Comparison of ENCODE assay signal across 1 fruit fly cellular context in genomic region chr3L:12124975-12125374, dm6.
TF ChIP-seq lines count a peak whose summit lies in the region.

TSS of gene yps (minus strand) at chr3L:12125150.

TF ChIP-seq in whole organism, embryonic, 481 proteins besides CTCF, POLR2A, EP300 and RAD21 (continued from another document and continues in another):
- peak; percentile 91 for TF ChIP-seq CG11247 (GFP tag; IDR thresholded peaks at IDR 0.05; lab: Robert Waterston, UW)
- peak; percentile 84 for TF ChIP-seq H2.0 (GFP tag; IDR thresholded peaks at IDR 0.05; lab: Robert Waterston, UW)
- peak; percentile 73 for TF ChIP-seq exex (tag; optimal IDR thresholded peaks at IDR 0.05; lab: Kevin White, UChicago)
- peak; percentile 97 for TF ChIP-seq CrebB (tag; optimal IDR thresholded peaks at IDR 0.05; lab: Kevin White, UChicago)
- TF ChIP-seq CG33557 (GFP tag; optimal IDR thresholded peaks at IDR 0.05; lab: Kevin White, UChicago): peak; percentile 95
- peak; percentile 83 for TF ChIP-seq dysf (GFP tag; IDR thresholded peaks at IDR 0.05; lab: Robert Waterston, UW)
- TF ChIP-seq CG32772 (GFP tag; IDR thresholded peaks at IDR 0.05; lab: Robert Waterston, UW): peak; percentile 77
- TF ChIP-seq CG1602 (GFP tag; optimal IDR thresholded peaks at IDR 0.05; lab: Kevin White, UChicago): peak; percentile 61
- peak; percentile 97 for TF ChIP-seq schlank (tag; optimal IDR thresholded peaks at IDR 0.05; lab: Kevin White, UChicago)
- peak; percentile 86; the same call in 1 of the 2 replicates for TF ChIP-seq ranshi (GFP tag; IDR thresholded peaks at IDR 0.05; lab: Robert Waterston, UW)
- TF ChIP-seq HLHmδ (GFP tag; optimal IDR thresholded peaks at IDR 0.05; lab: Kevin White, UChicago): peak; percentile 100
- TF ChIP-seq Vsx1 (GFP tag; optimal IDR thresholded peaks at IDR 0.05; lab: Kevin White, UChicago): peak; percentile 97
- no peak for TF ChIP-seq CG4404 (GFP tag; IDR thresholded peaks at IDR 0.05; lab: Robert Waterston, UW)
- TF ChIP-seq CG18262 (tag; optimal IDR thresholded peaks at IDR 0.05; lab: Kevin White, UChicago): peak; percentile 86
- peak; percentile 85 for TF ChIP-seq slbo (GFP tag; IDR thresholded peaks at IDR 0.05; lab: Robert Waterston, UW)
- peak; percentile 71 for TF ChIP-seq zf30C (GFP tag; optimal IDR thresholded peaks at IDR 0.05; lab: Kevin White, UChicago)
- TF ChIP-seq inv (GFP tag; IDR thresholded peaks at IDR 0.05; lab: Robert Waterston, UW; ENCODE audit: partially characterized antibody): peak; percentile 68
- peak; percentile 92 for TF ChIP-seq dati (GFP tag; IDR thresholded peaks at IDR 0.05; lab: Robert Waterston, UW)
- TF ChIP-seq Eip74EF (GFP tag; optimal IDR thresholded peaks at IDR 0.05; lab: Kevin White, UChicago): peak in 1 of 2 experiments; percentile 70
- TF ChIP-seq vfl (GFP tag; optimal IDR thresholded peaks at IDR 0.05; lab: Kevin White, UChicago): peak; percentile 93
- 0 out of 2 replicates have a peak, but pooled peaks have one; percentile 24 for TF ChIP-seq nerfin-2 (GFP tag; IDR thresholded peaks at IDR 0.05; lab: Robert Waterston, UW; ENCODE audit: partially characterized antibody)
- TF ChIP-seq ara (GFP tag; IDR thresholded peaks at IDR 0.05; lab: Robert Waterston, UW): peak; percentile 86
- TF ChIP-seq ssp (GFP tag; IDR thresholded peaks at IDR 0.05; lab: Robert Waterston, UW): peak; percentile 75
- peak; percentile 83 for TF ChIP-seq ems (GFP tag; optimal IDR thresholded peaks at IDR 0.05; lab: Kevin White, UChicago)
- peak; percentile 100 for TF ChIP-seq Med (GFP tag; lab: Kevin White, UChicago)
- peak; percentile 75 for TF ChIP-seq CG4617 (GFP tag; optimal IDR thresholded peaks at IDR 0.05; lab: Kevin White, UChicago; ENCODE audit: borderline replicate concordance)
- TF ChIP-seq chm (GFP tag; IDR thresholded peaks at IDR 0.05; lab: Robert Waterston, UW): peak; percentile 98
- TF ChIP-seq CG11398 (GFP tag; optimal IDR thresholded peaks at IDR 0.05; lab: Kevin White, UChicago): peak; percentile 96
- peak; percentile 87 for TF ChIP-seq cato (GFP tag; optimal IDR thresholded peaks at IDR 0.05; lab: Kevin White, UChicago; ENCODE audit: borderline replicate concordance)
- peak; percentile 87 for TF ChIP-seq grn (GFP tag; optimal IDR thresholded peaks at IDR 0.05; lab: Kevin White, UChicago)
- TF ChIP-seq CG7745 (tag; optimal IDR thresholded peaks at IDR 0.05; lab: Kevin White, UChicago): peak; percentile 87
- peak; percentile 87 for TF ChIP-seq tap (tag; optimal IDR thresholded peaks at IDR 0.05; lab: Kevin White, UChicago)
- TF ChIP-seq CG12942 (GFP tag; optimal IDR thresholded peaks at IDR 0.05; lab: Kevin White, UChicago): peak; percentile 84
- TF ChIP-seq br (optimal IDR thresholded peaks at IDR 0.05; lab: Kevin White, UChicago): no peak
- peak; percentile 98 for TF ChIP-seq Myb (GFP tag; optimal IDR thresholded peaks at IDR 0.05; lab: Kevin White, UChicago)
- TF ChIP-seq Usf (GFP tag; optimal IDR thresholded peaks at IDR 0.05; lab: Kevin White, UChicago): peak; percentile 80
- TF ChIP-seq amos (GFP tag; IDR thresholded peaks at IDR 0.05; lab: Robert Waterston, UW; ENCODE audit: partially characterized antibody): peak; percentile 89
- TF ChIP-seq fu2 (GFP tag; optimal IDR thresholded peaks at IDR 0.05; lab: Kevin White, UChicago): peak; percentile 83
- TF ChIP-seq gsb-n (tag; optimal IDR thresholded peaks at IDR 0.05; lab: Kevin White, UChicago): peak; percentile 91
- no peak for TF ChIP-seq nau (GFP tag; optimal IDR thresholded peaks at IDR 0.05; lab: Kevin White, UChicago)
- peak; percentile 67 for TF ChIP-seq hbn (GFP tag; IDR thresholded peaks at IDR 0.05; lab: Robert Waterston, UW; ENCODE audit: partially characterized antibody)
- TF ChIP-seq Doc2 (GFP tag; IDR thresholded peaks at IDR 0.05; lab: Robert Waterston, UW): no peak
- TF ChIP-seq CG16863 (GFP tag; optimal IDR thresholded peaks at IDR 0.05; lab: Kevin White, UChicago): peak; percentile 84
- peak; percentile 75 for TF ChIP-seq ind (GFP tag; optimal IDR thresholded peaks at IDR 0.05; lab: Kevin White, UChicago)
- peak; percentile 87; the same call in 1 of the 2 replicates for TF ChIP-seq HLH3B (GFP tag; IDR thresholded peaks at IDR 0.05; lab: Robert Waterston, UW)
- TF ChIP-seq PHDP (tag; optimal IDR thresholded peaks at IDR 0.05; lab: Kevin White, UChicago): peak; percentile 93
- peak; percentile 98 for TF ChIP-seq Fer1 (GFP tag; optimal IDR thresholded peaks at IDR 0.05; lab: Kevin White, UChicago)
- peak; percentile 59; the same call in 2 of the 3 replicates for TF ChIP-seq CG2199 (GFP tag; IDR thresholded peaks at IDR 0.05; lab: Robert Waterston, UW)
- peak; percentile 69 for TF ChIP-seq tx (GFP tag; optimal IDR thresholded peaks at IDR 0.05; lab: Kevin White, UChicago)
- peak; percentile 1 for TF ChIP-seq CG15479 (GFP tag; optimal IDR thresholded peaks at IDR 0.05; lab: Kevin White, UChicago)
- TF ChIP-seq corto (GFP tag; optimal IDR thresholded peaks at IDR 0.05; lab: Kevin White, UChicago): peak; percentile 46
- peak; percentile 39; the same call in 1 of the 2 replicates for TF ChIP-seq crol (GFP tag; IDR thresholded peaks at IDR 0.05; lab: Robert Waterston, UW)
- peak; percentile 83 for TF ChIP-seq tgo (GFP tag; IDR thresholded peaks at IDR 0.05; lab: Robert Waterston, UW)
- peak; percentile 81 for TF ChIP-seq dmrt11E (tag; optimal IDR thresholded peaks at IDR 0.05; lab: Kevin White, UChicago)
- TF ChIP-seq CG17829 (tag; optimal IDR thresholded peaks at IDR 0.05; lab: Kevin White, UChicago): peak; percentile 90
- peak; percentile 81 for TF ChIP-seq run (tag; optimal IDR thresholded peaks at IDR 0.05; lab: Kevin White, UChicago)
- peak; percentile 99 for TF ChIP-seq NC2β (GFP tag; optimal IDR thresholded peaks at IDR 0.05; lab: Kevin White, UChicago)
- peak; percentile 73 for TF ChIP-seq al (GFP tag; IDR thresholded peaks at IDR 0.05; lab: Robert Waterston, UW)
- TF ChIP-seq CG13123 (GFP tag; optimal IDR thresholded peaks at IDR 0.05; lab: Kevin White, UChicago): peak; percentile 87
- TF ChIP-seq CG5953 (GFP tag; IDR thresholded peaks at IDR 0.05; lab: Robert Waterston, UW): peak; percentile 88
- TF ChIP-seq CG2889 (GFP tag; IDR thresholded peaks at IDR 0.05; lab: Robert Waterston, UW): peak; percentile 50; the same call in 1 of the 3 replicates
- TF ChIP-seq Opbp (GFP tag; IDR thresholded peaks at IDR 0.05; lab: Robert Waterston, UW; ENCODE audit: partially characterized antibody): peak; percentile 84
- TF ChIP-seq CG6254 (GFP tag; optimal IDR thresholded peaks at IDR 0.05; lab: Kevin White, UChicago): peak; percentile 90
- no peak for TF ChIP-seq dan (GFP tag; IDR thresholded peaks at IDR 0.05; lab: Robert Waterston, UW)
- peak; percentile 79 for TF ChIP-seq CG17612 (GFP tag; IDR thresholded peaks at IDR 0.05; lab: Robert Waterston, UW)
- peak; percentile 89 for TF ChIP-seq ac (GFP tag; optimal IDR thresholded peaks at IDR 0.05; lab: Kevin White, UChicago)
- peak; percentile 64 for TF ChIP-seq Chrac-16 (GFP tag; optimal IDR thresholded peaks at IDR 0.05; lab: Kevin White, UChicago)
- TF ChIP-seq CG14667 (GFP tag; IDR thresholded peaks at IDR 0.05; lab: Robert Waterston, UW): peak; percentile 64; the same call in 1 of the 2 replicates
- peak; percentile 84 for TF ChIP-seq seq (GFP tag; IDR thresholded peaks at IDR 0.05; lab: Robert Waterston, UW)
- TF ChIP-seq insv (GFP tag; optimal IDR thresholded peaks at IDR 0.05; lab: Kevin White, UChicago): peak in 1 of 2 experiments; percentile 85
- peak; percentile 74; the same call in 2 of the 3 replicates for TF ChIP-seq B-H1 (GFP tag; IDR thresholded peaks at IDR 0.05; lab: Robert Waterston, UW)
- no peak for TF ChIP-seq Blimp-1 (GFP tag; optimal IDR thresholded peaks at IDR 0.05; lab: Kevin White, UChicago)
- TF ChIP-seq CG12219 (GFP tag; optimal IDR thresholded peaks at IDR 0.05; lab: Kevin White, UChicago): peak; percentile 94
- TF ChIP-seq Oaz (GFP tag; IDR thresholded peaks at IDR 0.05; lab: Robert Waterston, UW): peak; percentile 72
- TF ChIP-seq CG34422 (GFP tag; IDR thresholded peaks at IDR 0.05; lab: Robert Waterston, UW): peak; percentile 88
- TF ChIP-seq CG18476 (GFP tag; optimal IDR thresholded peaks at IDR 0.05; lab: Kevin White, UChicago): peak; percentile 75
- peak; percentile 99 for TF ChIP-seq Hmr (GFP tag; optimal IDR thresholded peaks at IDR 0.05; lab: Kevin White, UChicago)
- TF ChIP-seq Mrtf (GFP tag; IDR thresholded peaks at IDR 0.05; lab: Robert Waterston, UW): no peak; the same call in 1 of the 3 replicates
- peak; percentile 94 for TF ChIP-seq repo (GFP tag; optimal IDR thresholded peaks at IDR 0.05; lab: Kevin White, UChicago)
- TF ChIP-seq Dfd (GFP tag; optimal IDR thresholded peaks at IDR 0.05; lab: Kevin White, UChicago): no peak
- TF ChIP-seq CG30020 (tag; optimal IDR thresholded peaks at IDR 0.05; lab: Kevin White, UChicago): peak; percentile 68
- peak; percentile 74 for TF ChIP-seq pum (GFP tag; optimal IDR thresholded peaks at IDR 0.05; lab: Kevin White, UChicago)
- TF ChIP-seq dimm (GFP tag; IDR thresholded peaks at IDR 0.05; lab: Robert Waterston, UW): no peak; the same call in 1 of the 2 replicates
- TF ChIP-seq stc (GFP tag; IDR thresholded peaks at IDR 0.05; lab: Robert Waterston, UW): peak; percentile 94
- TF ChIP-seq sens-2 (GFP tag; IDR thresholded peaks at IDR 0.05; lab: Robert Waterston, UW): peak; percentile 94
- peak; percentile 90 for TF ChIP-seq C15 (GFP tag; IDR thresholded peaks at IDR 0.05; lab: Robert Waterston, UW)
- TF ChIP-seq hkb (optimal IDR thresholded peaks at IDR 0.05; lab: Kevin White, UChicago): no peak
- peak; percentile 94 for TF ChIP-seq hkb (GFP tag; IDR thresholded peaks at IDR 0.05; lab: Robert Waterston, UW)
- no peak for TF ChIP-seq CG1832 (GFP tag; optimal IDR thresholded peaks at IDR 0.05; lab: Kevin White, UChicago)
- TF ChIP-seq Atf3 (GFP tag; optimal IDR thresholded peaks at IDR 0.05; lab: Kevin White, UChicago): peak; percentile 87
- peak; percentile 99 for TF ChIP-seq ci (GFP tag; IDR thresholded peaks at IDR 0.05; lab: Robert Waterston, UW)
- peak; percentile 96 for TF ChIP-seq CHES-1-like (GFP tag; optimal IDR thresholded peaks at IDR 0.05; lab: Kevin White, UChicago)
- TF ChIP-seq CoRest (tag; optimal IDR thresholded peaks at IDR 0.05; lab: Kevin White, UChicago): peak; percentile 84
- TF ChIP-seq BtbVII (GFP tag; optimal IDR thresholded peaks at IDR 0.05; lab: Kevin White, UChicago): peak; percentile 96
- TF ChIP-seq Sox100B (GFP tag; optimal IDR thresholded peaks at IDR 0.05; lab: Kevin White, UChicago): peak; percentile 92
- peak; percentile 65 for TF ChIP-seq Ravus (GFP tag; IDR thresholded peaks at IDR 0.05; lab: Robert Waterston, UW)
- no peak for TF ChIP-seq chinmo (GFP tag; IDR thresholded peaks at IDR 0.05; lab: Robert Waterston, UW; ENCODE audit: partially characterized antibody)
- peak; percentile 98 for TF ChIP-seq MESR4 (GFP tag; optimal IDR thresholded peaks at IDR 0.05; lab: Kevin White, UChicago)
- TF ChIP-seq Deaf1 (tag; optimal IDR thresholded peaks at IDR 0.05; lab: Kevin White, UChicago): peak; percentile 69
- peak; percentile 87 for TF ChIP-seq TFAM (GFP tag; optimal IDR thresholded peaks at IDR 0.05; lab: Kevin White, UChicago)
- no peak for TF ChIP-seq D (optimal IDR thresholded peaks at IDR 0.05; lab: Kevin White, UChicago)
- peak; percentile 89 for TF ChIP-seq D (GFP tag; optimal IDR thresholded peaks at IDR 0.05; lab: Kevin White, UChicago)
- TF ChIP-seq crc (GFP tag; optimal IDR thresholded peaks at IDR 0.05; lab: Kevin White, UChicago): peak; percentile 86
- peak; percentile 77 for TF ChIP-seq mam (GFP tag; optimal IDR thresholded peaks at IDR 0.05; lab: Kevin White, UChicago)
- TF ChIP-seq disco-r (GFP tag; optimal IDR thresholded peaks at IDR 0.05; lab: Kevin White, UChicago): peak; percentile 95
- no peak for TF ChIP-seq hth (optimal IDR thresholded peaks at IDR 0.05; lab: Kevin White, UChicago)
- TF ChIP-seq eyg (GFP tag; optimal IDR thresholded peaks at IDR 0.05; lab: Kevin White, UChicago): peak; percentile 96
- peak; percentile 87 for TF ChIP-seq ERR (GFP tag; optimal IDR thresholded peaks at IDR 0.05; lab: Kevin White, UChicago)
- peak; percentile 93 for TF ChIP-seq dm (GFP tag; optimal IDR thresholded peaks at IDR 0.05; lab: Kevin White, UChicago)
- TF ChIP-seq tup (GFP tag; optimal IDR thresholded peaks at IDR 0.05; lab: Kevin White, UChicago): peak; percentile 90
- peak; percentile 71 for TF ChIP-seq fd96Cb (tag; optimal IDR thresholded peaks at IDR 0.05; lab: Kevin White, UChicago)
- TF ChIP-seq sqz (GFP tag; optimal IDR thresholded peaks at IDR 0.05; lab: Kevin White, UChicago): peak; percentile 91
- TF ChIP-seq trh (GFP tag; optimal IDR thresholded peaks at IDR 0.05; lab: Kevin White, UChicago): peak; percentile 93
- TF ChIP-seq bigmax (GFP tag; optimal IDR thresholded peaks at IDR 0.05; lab: Kevin White, UChicago): peak; percentile 90
- peak; percentile 92 for TF ChIP-seq CG4424 (GFP tag; optimal IDR thresholded peaks at IDR 0.05; lab: Kevin White, UChicago)
- peak; percentile 92 for TF ChIP-seq Awh (GFP tag; IDR thresholded peaks at IDR 0.05; lab: Robert Waterston, UW)
- peak; percentile 95 for TF ChIP-seq Asciz (GFP tag; optimal IDR thresholded peaks at IDR 0.05; lab: Kevin White, UChicago)
- TF ChIP-seq jigr1 (GFP tag; IDR thresholded peaks at IDR 0.05; lab: Robert Waterston, UW): no peak
- peak; percentile 93 for TF ChIP-seq Bteb2 (GFP tag; optimal IDR thresholded peaks at IDR 0.05; lab: Kevin White, UChicago)
- peak; percentile 72 for TF ChIP-seq CG32767 (GFP tag; IDR thresholded peaks at IDR 0.05; lab: Robert Waterston, UW)
- TF ChIP-seq CG3838 (GFP tag; optimal IDR thresholded peaks at IDR 0.05; lab: Kevin White, UChicago): peak; percentile 91
- peak; percentile 69 for TF ChIP-seq Ssrp (tag; optimal IDR thresholded peaks at IDR 0.05; lab: Kevin White, UChicago)
- peak; percentile 92 for TF ChIP-seq CG10654 (GFP tag; optimal IDR thresholded peaks at IDR 0.05; lab: Kevin White, UChicago)
- no peak for TF ChIP-seq cg (GFP tag; optimal IDR thresholded peaks at IDR 0.05; lab: Kevin White, UChicago)
- TF ChIP-seq CG4360 (GFP tag; IDR thresholded peaks at IDR 0.05; lab: Robert Waterston, UW): peak; percentile 71
- TF ChIP-seq esg (GFP tag; conservative IDR thresholded peaks at IDR 0.05; lab: Robert Waterston, UW): 0 out of 2 replicates have a peak, but pooled peaks have one; percentile 8
- peak; percentile 23 for TF ChIP-seq CG31388 (GFP tag; optimal IDR thresholded peaks at IDR 0.05; lab: Kevin White, UChicago)
- TF ChIP-seq CG9215 (GFP tag; IDR thresholded peaks at IDR 0.05; lab: Robert Waterston, UW): peak; percentile 32; the same call in 1 of the 2 replicates
- peak in 1 of 2 experiments; percentile 41 for TF ChIP-seq Hr78 (GFP tag; optimal IDR thresholded peaks at IDR 0.05; lab: Kevin White, UChicago)
